Fruit fly (Drosophila melanogaster): ENCODE measurements around the gene CG10845.
A peak's percentile ranks its signal among the peaks of the same experiment; 100 is the strongest.

CG10845 gene

DNA sequence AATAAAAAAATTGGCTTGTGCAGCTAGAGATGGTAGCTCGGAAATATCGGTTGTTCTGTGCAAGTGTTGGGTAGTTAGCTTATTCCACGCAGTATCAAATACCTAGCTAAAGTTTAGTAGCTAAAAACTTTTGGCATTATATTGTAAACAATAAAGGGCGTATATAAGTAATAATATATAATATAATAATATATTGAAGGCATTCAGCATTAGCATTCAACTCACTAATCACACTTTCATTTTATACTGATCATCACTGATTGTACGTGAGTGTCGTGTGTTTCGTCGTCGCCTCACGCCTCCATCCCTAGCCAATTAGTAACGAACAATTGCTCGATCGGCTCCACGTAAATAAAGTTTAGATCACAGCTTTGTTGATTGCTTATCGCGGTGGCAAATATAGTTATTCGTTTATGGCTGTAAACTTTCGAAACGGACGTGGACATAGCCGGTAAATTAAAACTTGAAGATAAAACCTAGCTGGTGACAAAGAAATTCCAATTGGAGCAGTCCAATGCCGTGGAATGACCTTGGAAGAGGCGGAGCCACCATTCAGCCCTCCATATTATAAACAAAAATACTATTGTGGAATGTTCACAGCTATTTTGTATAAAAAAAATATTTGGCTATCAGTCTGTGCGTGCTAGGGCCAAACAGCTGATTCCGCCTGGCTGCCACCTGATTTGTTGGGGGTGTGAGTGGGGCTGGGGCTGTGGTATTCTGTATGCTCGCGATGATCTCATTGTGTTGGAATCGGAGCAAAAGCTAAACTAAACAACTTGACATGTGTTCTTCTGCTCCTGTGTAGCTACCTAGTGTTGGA is 17.1 kb downstream of the CG10845 start, which contains the start of the genes PIG-S, sud1 and CG11168:
Gene PIG-S (minus strand): TSS at position 51 of the 823 bp plus-strand sequence.
Gene sud1 (minus strand): TSS at position 51 of the 823 bp plus-strand sequence.
Gene CG11168 (plus strand): TSS at position 293 of the 823 bp plus-strand sequence.
- peak; percentile 58 for TF ChIP-seq CG17801 (GFP tag; optimal IDR thresholded peaks at IDR 0.05; ENCODE audit: partially characterized antibody)

DNA sequence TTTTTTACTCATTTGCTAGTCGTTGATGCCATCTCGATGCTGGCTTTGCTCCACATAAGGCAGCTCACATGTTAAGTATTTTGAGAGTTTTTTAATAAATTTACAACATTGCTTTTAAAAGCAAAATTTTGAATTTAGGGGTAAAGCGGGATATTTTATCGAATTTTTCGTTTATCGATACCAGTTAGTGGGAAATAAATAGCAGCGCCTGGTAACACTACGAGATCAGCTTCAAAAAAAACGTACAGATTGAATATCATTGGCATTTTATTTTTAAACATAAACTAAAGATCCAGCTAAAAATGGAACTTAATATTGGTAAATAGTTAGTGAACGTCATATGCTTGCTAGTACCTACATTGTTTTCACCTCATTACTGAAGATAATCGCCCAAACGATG is 21.4 kb downstream of the CG10845 start, which contains the start of gene Mink:
Gene Mink (plus strand): TSS at position 204 of the 400 bp plus-strand sequence.
- no peak for TF ChIP-seq CG17801 (GFP tag; optimal IDR thresholded peaks at IDR 0.05; ENCODE audit: partially characterized antibody)

DNA sequence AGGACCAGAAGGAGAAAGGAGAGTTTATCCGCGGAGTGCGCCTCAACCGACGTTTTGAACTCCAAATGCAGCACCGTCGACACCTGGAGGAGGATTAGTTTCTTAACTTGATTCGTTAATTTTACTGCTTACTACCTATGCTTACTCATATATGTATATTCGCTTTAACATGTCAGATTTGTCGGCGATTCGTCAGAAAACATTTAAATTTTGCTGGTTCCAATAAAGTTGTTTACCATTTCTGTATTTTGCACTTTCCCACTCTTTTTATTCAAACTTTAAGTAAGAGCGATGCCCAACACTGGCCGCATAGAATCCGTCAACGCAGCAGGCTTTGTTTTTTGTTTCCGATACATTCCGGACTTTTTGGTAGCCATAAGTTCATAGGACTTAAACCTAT is 24.0 kb downstream of the CG10845 start, which contains the start of gene Trf4-2:
Gene Trf4-2 (plus strand): TSS at position 301 of the 400 bp plus-strand sequence.
- TF ChIP-seq CG17801 (GFP tag; optimal IDR thresholded peaks at IDR 0.05; ENCODE audit: partially characterized antibody): no peak

DNA sequence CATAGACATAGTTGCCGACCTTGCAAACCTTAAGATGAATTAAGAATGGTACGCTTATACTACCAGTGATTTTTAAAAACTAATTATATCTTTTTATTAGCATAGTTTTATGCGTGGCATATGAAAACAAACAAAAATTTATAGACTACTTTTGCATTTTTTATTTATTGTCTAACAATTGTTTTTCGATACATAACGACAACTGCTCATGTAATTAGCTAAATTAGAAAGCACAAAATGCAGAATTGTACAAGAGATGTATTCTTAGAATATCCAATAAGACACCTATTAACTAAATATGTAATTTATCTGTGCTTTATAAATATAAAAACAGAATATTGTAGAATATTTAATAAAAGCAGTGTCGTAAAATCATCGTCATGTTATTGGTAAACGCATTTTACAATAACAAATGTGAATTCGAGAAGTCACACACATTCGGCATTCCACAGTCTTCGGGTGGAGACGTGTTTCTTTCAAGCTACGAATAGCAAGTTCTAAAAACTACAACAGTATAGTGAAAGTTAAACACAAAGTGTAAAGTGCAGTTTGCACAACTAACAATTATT is 25.9 kb downstream of the CG10845 start:
- TF ChIP-seq CG17801 (GFP tag; optimal IDR thresholded peaks at IDR 0.05; ENCODE audit: partially characterized antibody): no peak

DNA sequence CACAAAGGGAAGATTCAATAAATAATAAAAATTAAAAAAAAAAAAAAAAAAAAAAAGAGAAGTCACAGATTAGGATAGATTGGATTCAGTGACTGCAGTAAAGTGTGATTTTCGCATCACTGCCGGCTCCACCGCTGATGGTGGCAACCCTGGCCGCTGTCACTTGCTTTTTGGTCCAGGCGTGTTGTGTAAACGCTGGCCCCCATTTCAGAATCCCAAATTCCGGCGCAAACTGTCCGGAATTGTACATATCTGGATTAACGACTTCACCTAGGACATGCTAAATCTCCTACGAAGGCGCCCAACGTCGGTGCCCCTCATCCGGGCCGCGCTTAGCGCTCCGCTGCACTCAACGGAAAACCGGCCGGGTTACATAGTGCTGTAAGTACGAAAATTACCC is 30.9 kb downstream of the CG10845 start, which contains the start of gene CG11771:
Gene CG11771 (plus strand): TSS at position 155 of the 400 bp plus-strand sequence.
- no peak for TF ChIP-seq CG17801 (GFP tag; optimal IDR thresholded peaks at IDR 0.05; ENCODE audit: partially characterized antibody)

DNA sequence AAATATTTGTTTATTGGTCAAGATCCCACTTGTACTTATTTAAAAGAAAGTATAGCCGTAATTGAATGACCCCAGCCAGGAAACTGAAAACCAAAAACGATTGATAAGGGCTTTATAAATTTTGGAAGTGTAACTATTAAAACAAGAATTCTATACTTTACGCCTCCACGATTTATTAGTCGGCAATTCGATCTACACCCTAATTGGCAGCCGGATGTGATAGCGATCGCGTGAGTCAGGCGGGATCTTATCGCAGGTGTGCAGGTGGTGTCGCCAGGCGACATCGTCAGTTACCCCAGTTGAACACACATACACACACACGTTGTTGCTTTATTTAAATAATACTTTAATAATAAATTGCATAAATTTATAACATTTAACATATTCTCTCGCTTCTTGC is 33.6 kb downstream of the CG10845 start:
- TF ChIP-seq CG17801 (GFP tag; optimal IDR thresholded peaks at IDR 0.05; ENCODE audit: partially characterized antibody): no peak

DNA sequence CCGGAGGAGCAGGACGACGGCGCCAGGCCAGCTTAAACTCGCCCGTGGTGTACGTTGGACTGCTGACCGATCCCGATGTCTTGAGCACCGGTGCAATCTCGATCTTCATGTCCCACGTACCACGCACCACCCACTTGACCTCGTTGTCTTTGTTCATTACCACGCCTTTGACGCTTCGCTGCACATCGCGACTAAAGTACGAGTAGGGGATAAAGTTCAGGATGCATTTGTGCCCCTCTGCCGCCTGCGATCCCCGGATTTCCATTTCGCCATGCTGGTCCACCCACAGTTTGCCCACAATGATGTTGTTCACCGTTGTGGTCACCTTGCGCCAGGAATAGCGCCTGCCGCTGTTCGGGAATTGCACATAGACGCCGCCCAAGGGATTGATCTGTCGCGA is 34.8 kb downstream of the CG10845 start:
- TF ChIP-seq CG17801 (GFP tag; optimal IDR thresholded peaks at IDR 0.05; ENCODE audit: partially characterized antibody): no peak

DNA sequence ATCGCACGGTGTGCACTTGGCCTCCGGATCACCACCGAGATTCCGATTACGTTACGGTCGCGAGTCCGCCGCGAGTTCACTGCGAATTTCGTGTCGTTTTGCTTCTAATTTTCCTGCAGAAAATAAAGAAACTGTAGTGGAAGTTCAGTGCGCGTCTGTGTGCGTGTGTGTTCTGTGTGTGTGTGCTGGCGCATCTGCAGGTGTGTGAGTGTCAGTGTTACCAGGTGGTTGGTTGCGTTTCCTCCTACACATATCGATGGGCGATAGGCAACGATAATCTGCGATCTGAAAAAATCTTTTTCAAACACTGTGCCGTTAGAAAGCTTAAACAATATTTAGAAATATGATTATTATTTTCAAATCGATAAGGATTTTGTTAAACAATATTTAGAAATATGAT is 37.1 kb downstream of the CG10845 start, which contains the start of gene Osbp:
Gene Osbp (minus strand): TSS at position 174 of the 400 bp plus-strand sequence.
- TF ChIP-seq CG17801 (GFP tag; optimal IDR thresholded peaks at IDR 0.05; ENCODE audit: partially characterized antibody): peak; percentile 18

DNA sequence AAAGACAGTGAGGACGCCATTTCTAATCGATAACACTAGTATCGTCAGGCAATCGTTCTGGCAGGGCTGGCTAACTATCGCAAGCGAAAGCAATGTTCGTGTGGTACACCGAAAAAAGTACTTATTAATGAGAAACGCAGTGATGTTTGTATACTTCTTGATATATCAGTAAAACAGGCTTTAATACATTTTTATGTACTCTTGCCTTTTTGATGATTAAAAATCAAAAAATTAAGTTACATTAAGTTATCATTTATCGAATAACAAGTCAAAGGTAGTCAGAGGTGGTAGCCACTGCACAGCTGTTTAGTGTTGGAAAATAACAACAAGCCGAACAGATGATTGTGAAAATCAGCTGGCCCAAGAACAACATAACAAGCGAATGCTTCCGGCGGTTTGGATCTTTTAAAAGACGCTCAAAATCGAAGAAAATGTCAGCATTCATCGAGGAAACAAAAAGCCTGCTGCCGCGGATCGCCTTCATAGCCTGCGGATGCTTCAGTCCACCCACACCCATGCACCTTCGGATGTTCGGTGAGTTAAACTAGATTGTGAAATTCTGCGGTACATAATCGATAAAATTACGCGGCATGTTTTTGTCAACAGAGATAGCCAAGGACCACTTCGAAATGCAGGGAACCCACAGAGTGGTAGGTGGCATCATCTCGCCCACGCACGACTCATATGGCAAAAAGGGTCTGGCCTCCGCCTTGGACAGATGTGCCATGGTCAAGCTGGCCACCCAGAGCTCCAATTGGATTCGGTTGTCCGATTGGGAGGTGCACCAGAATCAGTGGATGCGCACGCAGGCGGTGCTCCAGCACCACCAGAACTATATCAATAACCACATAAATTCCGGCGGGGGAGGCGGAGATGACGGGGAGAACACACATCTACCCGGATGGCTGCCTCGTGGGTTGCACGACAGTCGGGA is 44.3 kb downstream of the CG10845 start, which contains the start of the genes ssh and Nmnat:
Gene ssh (minus strand): TSS at position 37 of the 934 bp plus-strand sequence.
Gene Nmnat (plus strand): TSS at position 318 of the 934 bp plus-strand sequence.
- peak; percentile 72 for TF ChIP-seq CG17801 (GFP tag; optimal IDR thresholded peaks at IDR 0.05; ENCODE audit: partially characterized antibody)

DNA sequence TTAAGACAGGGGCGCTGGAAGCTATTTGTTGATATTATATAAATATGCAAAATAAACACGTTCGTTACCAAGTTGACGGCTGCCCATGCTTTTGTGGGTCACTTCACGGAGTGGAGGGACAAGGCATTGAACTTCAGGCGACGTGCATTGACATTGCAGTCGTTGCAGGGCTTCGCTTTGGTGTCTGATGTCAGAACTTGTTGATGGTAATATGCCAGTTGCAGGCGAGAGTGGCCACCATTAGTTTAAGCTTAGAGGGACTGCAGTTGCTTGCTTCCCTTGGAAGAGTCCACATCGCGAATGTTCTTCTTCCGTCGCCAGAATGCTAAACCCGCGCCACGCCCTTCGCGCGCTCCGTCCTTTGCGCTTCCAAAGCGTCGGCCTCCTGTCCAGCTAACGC is 46.4 kb downstream of the CG10845 start, which contains the start of gene mah:
Gene mah (plus strand): TSS at position 301 of the 400 bp plus-strand sequence.
- no peak for TF ChIP-seq CG17801 (GFP tag; optimal IDR thresholded peaks at IDR 0.05; ENCODE audit: partially characterized antibody)
